Fruit fly (Drosophila melanogaster) whole organism, embryonic: Measurements from ENCODE around the gene CG4615.

Experiments
- CG17361 ChIP-seq: fragments of 200-800 bp; sonication (Bioruptor generic); IDR thresholded peaks from 3 replicates; pipeline ENCODE4 v1.3.6; 2022; ENCODE audit warnings: missing biosample characterization, missing genetic modification characterization
- CG32772 ChIP-seq: fragments of 200-800 bp; sonication (Bioruptor generic); IDR thresholded peaks from 2 replicates; pipeline ENCODE4 v1.3.6; 2022; ENCODE audit warnings: missing biosample characterization, missing genetic modification characterization
- CG6654 ChIP-seq: fragments of 200-800 bp; sonication (Bioruptor generic); optimal IDR thresholded peaks from 2 replicates; lab custom pipeline; 2017; ENCODE audit warnings: missing biosample characterization, mild to moderate bottlenecking, missing genetic modification characterization
- Ets65A ChIP-seq: fragments of 200-800 bp; sonication (Bioruptor generic); peaks from one replicate; lab custom pipeline; 2016; ENCODE audit warnings: missing biosample characterization, missing genetic modification characterization
- GATAe ChIP-seq: fragments of 200-800 bp; sonication (Bioruptor generic); conservative IDR thresholded peaks from 2 replicates; pipeline ENCODE4 v1.3.6; 2022; ENCODE audit warnings: missing biosample characterization, missing genetic modification characterization
- HLH3B ChIP-seq: fragments of 200-800 bp; sonication (Bioruptor generic); IDR thresholded peaks from 2 replicates; pipeline ENCODE4 v1.3.6; 2022; ENCODE audit warnings: missing biosample characterization, missing genetic modification characterization
- Lpt ChIP-seq: fragments of >200 bp; optimal IDR thresholded peaks from 2 replicates; lab custom pipeline; 2018; ENCODE audit warnings: missing biosample characterization, missing genetic modification characterization
- NFAT ChIP-seq: fragments of 200-800 bp; sonication (Bioruptor generic); IDR thresholded peaks from 2 replicates; pipeline ENCODE4 v1.3.6; 2022; ENCODE audit warnings: missing biosample characterization, missing genetic modification characterization
- ac ChIP-seq: fragments of 200-800 bp; sonication (Bioruptor generic); optimal IDR thresholded peaks from 3 replicates; lab custom pipeline; 2017; ENCODE audit warnings: missing biosample characterization, mild to moderate bottlenecking, missing genetic modification characterization
- aop ChIP-seq: fragments of 200-800 bp; sonication (Bioruptor generic); IDR thresholded peaks from 2 replicates; pipeline ENCODE4 v1.3.6; 2022; ENCODE audit warnings: missing biosample characterization, missing genetic modification characterization
- dmrt11E ChIP-seq: fragments of 200-800 bp; sonication (Bioruptor generic); optimal IDR thresholded peaks from 3 replicates; lab custom pipeline; 2018; ENCODE audit warnings: missing biosample characterization, mild to moderate bottlenecking, missing genetic modification characterization, moderate library complexity
- org-1 ChIP-seq: fragments of 200-800 bp; sonication (Bioruptor generic); optimal IDR thresholded peaks from 2 replicates; lab custom pipeline; 2017; ENCODE audit warnings: missing biosample characterization, missing genetic modification characterization
- schlank ChIP-seq: fragments of 200-800 bp; sonication (Bioruptor generic); optimal IDR thresholded peaks from 2 replicates; lab custom pipeline; 2018; ENCODE audit warnings: missing biosample characterization, mild to moderate bottlenecking, missing genetic modification characterization
- sna ChIP-seq: fragments of 200-800 bp; sonication (Bioruptor generic); IDR thresholded peaks from 2 replicates; pipeline ENCODE4 v1.3.6; 2022; ENCODE audit warnings: missing biosample characterization, missing genetic modification characterization; ENCODE audit not compliant: partially characterized antibody

DNA sequence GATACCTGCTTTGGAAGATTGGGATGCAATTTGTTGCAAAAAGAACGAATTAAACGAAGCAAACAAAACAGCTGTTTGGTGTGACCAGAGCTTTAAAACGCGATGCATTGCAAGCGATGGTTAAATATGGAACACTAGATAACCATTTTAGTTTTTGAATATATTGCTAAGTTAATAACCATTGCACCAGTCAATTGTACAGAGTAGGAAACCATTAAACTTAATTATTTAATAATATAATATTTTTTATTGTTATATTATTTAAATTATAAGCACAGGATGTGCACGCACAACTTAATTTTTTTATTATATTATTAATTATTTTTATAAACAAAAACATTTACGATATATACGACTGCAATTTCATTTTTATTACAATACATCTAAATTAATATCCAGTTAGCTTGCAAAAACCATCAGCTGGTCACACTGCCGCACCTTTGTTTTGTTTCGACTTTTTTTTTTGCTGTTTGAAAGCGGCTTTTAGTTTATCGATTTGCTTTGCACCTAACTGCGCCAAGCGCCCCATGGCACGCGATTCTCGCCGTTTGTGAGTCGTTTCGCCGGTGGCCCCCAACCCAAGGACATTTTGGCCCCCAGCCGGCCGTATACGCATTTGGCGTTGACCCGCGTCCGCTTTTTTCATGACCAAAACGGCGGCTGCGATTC is 2.4 kb upstream of the CG4615 start, which contains the start of the genes CG4617 and CG8300:
- TF ChIP-seq dmrt11E (tag; lab: Kevin White, UChicago), result peak; percentile 34
- TF ChIP-seq CG6654 (GFP tag; lab: Kevin White, UChicago), result no peak
- no peak for TF ChIP-seq aop (GFP tag; lab: Robert Waterston, UW)
- TF ChIP-seq CG32772 (GFP tag; lab: Robert Waterston, UW), result peak; percentile 38; the same call in 1 of the 2 replicates
- TF ChIP-seq HLH3B (GFP tag; lab: Robert Waterston, UW), result no peak
- TF ChIP-seq ac (GFP tag; lab: Kevin White, UChicago), result no peak
- no peak for TF ChIP-seq schlank
- TF ChIP-seq Lpt (GFP tag; lab: Kevin White, UChicago), result no peak
- no peak for TF ChIP-seq org-1 (GFP tag; lab: Kevin White, UChicago)
- no peak for TF ChIP-seq NFAT (GFP tag; lab: Robert Waterston, UW)
- peak; percentile 41 for TF ChIP-seq Ets65A (GFP tag; lab: Kevin White, UChicago)
- TF ChIP-seq CG17361, result peak; percentile 64; the same call in 2 of the 3 replicates
- no peak for TF ChIP-seq GATAe
- TF ChIP-seq sna (GFP tag; lab: Robert Waterston, UW), result no peak
